Worm (Caenorhabditis elegans) whole organism, midembryonic: ENCODE measurements around the gene T01D1.8.

Experiments used
- T22C8.4 ChIP-seq: fragments of 200-800 bp; sonication (Bioruptor generic); IDR thresholded peaks from 2 replicates; pipeline ENCODE4 v1.3.6; 2022; ENCODE audit warnings: missing genetic modification characterization, missing compliant biosample characterization
- cog-1 ChIP-seq: sonication (generic microtip); optimal IDR thresholded peaks from 2 replicates; lab custom pipeline; 2016; ENCODE audit warnings: missing genetic modification characterization, missing compliant biosample characterization
- flt-1 ChIP-seq: fragments of 200-800 bp; sonication (Bioruptor generic); IDR thresholded peaks from 2 replicates; pipeline ENCODE4 v1.3.6; 2022; ENCODE audit warnings: missing genetic modification characterization, missing compliant biosample characterization
- klf-2 ChIP-seq: fragments of 200-800 bp; sonication (Bioruptor generic); conservative IDR thresholded peaks from 2 replicates; pipeline ENCODE4 v1.3.6; 2022; ENCODE audit warnings: missing genetic modification reagents, missing genetic modification characterization, missing compliant biosample characterization
- med-1 ChIP-seq: sonication (generic microtip); optimal IDR thresholded peaks from 2 replicates; lab custom pipeline; 2017; ENCODE audit warnings: missing genetic modification characterization, mild to moderate bottlenecking, missing compliant biosample characterization, antibody characterized with exemption, missing genetic modification reagents; ENCODE audit not compliant: insufficient read depth
- ref-1 ChIP-seq: fragments of 200-800 bp; sonication (Bioruptor generic); conservative IDR thresholded peaks from 2 replicates; pipeline ENCODE4 v1.3.6; 2022; ENCODE audit warnings: missing genetic modification reagents, missing genetic modification characterization, missing compliant biosample characterization
- tab-1 ChIP-seq: fragments of 200-800 bp; sonication (Bioruptor generic); IDR thresholded peaks from 2 replicates; pipeline ENCODE4 v1.3.6; 2022; ENCODE audit warnings: missing genetic modification characterization, missing compliant biosample characterization
- ztf-23 ChIP-seq: fragments of 200-800 bp; sonication (Bioruptor generic); IDR thresholded peaks from 2 replicates; pipeline ENCODE4 v1.3.6; 2022; ENCODE audit warnings: missing genetic modification reagents, missing genetic modification characterization, missing compliant biosample characterization
- ztf-29 ChIP-seq: fragments of 200-800 bp; sonication (Bioruptor generic); IDR thresholded peaks from 2 replicates; pipeline ENCODE4 v1.3.6; 2022; ENCODE audit warnings: missing genetic modification reagents, missing genetic modification characterization, missing compliant biosample characterization

Gene T01D1.8

DNA sequence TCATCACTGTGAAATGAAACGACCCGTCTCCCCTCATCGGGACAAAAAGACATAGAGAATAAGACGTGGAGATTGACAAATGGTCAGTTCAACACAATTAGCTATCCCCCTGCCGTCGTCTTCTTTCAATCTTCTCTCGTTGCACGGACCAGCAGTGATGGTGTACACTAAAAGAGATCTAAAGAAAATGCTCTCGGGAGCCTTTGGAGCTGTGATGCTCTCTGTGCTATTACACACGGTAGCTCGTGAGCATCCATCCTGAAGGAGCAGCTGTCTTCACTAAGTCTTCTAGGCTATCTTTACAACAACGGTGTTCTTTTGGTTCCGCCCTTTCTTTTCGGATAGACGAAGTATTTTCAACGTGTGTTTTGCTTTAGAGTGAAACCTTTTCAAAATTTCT lies 25.3 kb upstream of the T01D1.8 start:
- TF ChIP-seq T22C8.4 = no peak
- 0 out of 2 replicates have a peak, but pooled peaks have one; percentile 31 for TF ChIP-seq flt-1
- TF ChIP-seq cog-1 = peak; percentile 34

DNA sequence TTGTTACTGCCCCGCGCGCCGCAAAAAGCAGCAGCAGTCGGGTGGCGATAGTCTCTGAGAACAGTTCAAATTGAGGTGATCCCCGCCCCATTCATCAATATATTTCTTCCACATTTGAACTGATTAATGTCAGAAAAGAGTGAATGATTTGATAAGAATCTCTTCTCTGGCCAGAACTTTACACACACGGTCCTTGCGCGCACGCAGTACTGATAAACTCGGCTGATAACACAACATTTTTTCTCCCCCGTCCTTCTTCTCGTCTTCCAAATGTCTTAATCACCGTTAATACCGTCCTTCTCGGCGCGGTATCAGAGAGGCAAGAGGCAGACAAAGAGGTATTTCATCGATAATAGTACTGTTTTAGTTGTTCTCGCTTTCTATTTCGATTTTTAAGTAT lies 24.4 kb upstream of the T01D1.8 start, which contains the start of gene etr-1:
Gene etr-1 (plus strand): TSS at position 193 of the 400 bp plus-strand sequence.
- TF ChIP-seq ztf-23 (GFP tag; lab: Robert Waterston, UW) (no peak), ref-1 (GFP tag; lab: Robert Waterston, UW) (no peak), cog-1 (no peak), T22C8.4 (no peak), flt-1 (no peak), tab-1 (GFP tag; lab: Robert Waterston, UW) (no peak)

DNA sequence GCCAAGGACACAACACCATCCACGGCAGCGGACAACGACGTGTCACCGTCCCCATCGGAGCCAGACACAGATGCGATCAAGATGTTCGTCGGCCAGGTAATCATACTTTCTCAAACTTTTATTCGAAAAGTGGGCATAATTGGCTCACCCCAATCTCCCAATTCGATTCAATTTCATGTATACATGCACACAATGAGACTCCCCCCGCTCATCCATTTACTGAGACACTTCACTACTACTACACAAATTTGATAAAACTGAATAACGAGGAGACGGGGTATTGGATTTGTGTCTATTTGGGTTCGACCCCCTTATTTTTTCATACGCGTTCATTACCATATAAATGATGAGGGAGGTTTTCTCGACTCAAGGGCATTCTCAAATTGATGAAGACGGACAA lies 23.3 kb upstream of the T01D1.8 start:
- TF ChIP-seq flt-1 = no peak
- no peak for TF ChIP-seq cog-1
- TF ChIP-seq klf-2 = no peak
- no peak for TF ChIP-seq ztf-29 (GFP tag; lab: Robert Waterston, UW)
- TF ChIP-seq tab-1 (GFP tag; lab: Robert Waterston, UW) = no peak
- no peak for TF ChIP-seq med-1 (GFP tag; lab: Kevin White, UChicago)
- no peak for TF ChIP-seq T22C8.4
- no peak for TF ChIP-seq ref-1 (GFP tag; lab: Robert Waterston, UW)
- no peak for TF ChIP-seq ztf-23 (GFP tag; lab: Robert Waterston, UW)

DNA sequence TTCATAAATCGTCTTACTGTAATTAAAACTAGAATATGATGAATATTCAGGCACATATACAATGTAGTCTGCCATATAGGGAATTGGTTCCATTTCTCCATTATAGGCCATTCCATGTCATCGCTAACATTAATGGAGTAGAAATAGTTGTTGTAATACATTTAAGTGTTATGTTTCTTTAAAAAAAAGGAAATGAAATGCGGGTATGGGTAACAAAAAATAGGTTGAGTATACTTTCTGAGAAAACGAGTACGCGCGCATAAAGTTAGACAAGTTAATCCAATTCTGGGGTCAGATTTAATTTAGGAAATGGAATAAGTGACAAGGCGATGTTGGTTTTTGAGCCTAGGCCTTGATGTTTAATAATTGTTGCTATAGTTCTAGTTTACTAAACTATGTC lies 12.9 kb upstream of the T01D1.8 start, which contains the start of gene T01D1.7:
Gene T01D1.7 (minus strand): TSS at position 101 of the 400 bp plus-strand sequence.
- no peak for TF ChIP-seq cog-1
- no peak for TF ChIP-seq flt-1

DNA sequence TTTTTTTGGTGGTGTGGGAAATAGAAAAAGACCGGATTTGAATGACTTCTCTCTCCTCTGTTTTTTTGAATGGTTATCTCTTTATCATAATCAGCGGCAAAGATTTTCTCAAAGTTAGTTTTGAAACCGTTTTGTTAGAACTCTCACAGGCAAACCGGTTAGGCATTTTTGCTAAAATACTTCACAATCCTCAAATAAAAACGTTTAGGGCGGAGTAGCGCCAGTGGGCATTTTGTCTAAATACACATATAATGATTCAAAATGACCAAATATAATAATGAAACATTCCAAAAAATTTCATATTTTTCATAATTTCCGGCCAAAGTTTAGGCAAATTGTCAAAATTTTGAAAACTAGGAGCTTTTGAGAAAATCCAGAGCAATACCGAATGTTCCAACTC lies 10.7 kb upstream of the T01D1.8 start, which contains the start of gene T01D1.3:
Gene T01D1.3 (minus strand): TSS at position 101 of the 400 bp plus-strand sequence.
- TF ChIP-seq med-1 (GFP tag; lab: Kevin White, UChicago) (no peak), cog-1 (no peak), ztf-29 (GFP tag; lab: Robert Waterston, UW) (no peak), ztf-23 (GFP tag; lab: Robert Waterston, UW) (no peak), klf-2 (no peak), tab-1 (GFP tag; lab: Robert Waterston, UW) (no peak), ref-1 (GFP tag; lab: Robert Waterston, UW) (no peak), flt-1 (no peak)

DNA sequence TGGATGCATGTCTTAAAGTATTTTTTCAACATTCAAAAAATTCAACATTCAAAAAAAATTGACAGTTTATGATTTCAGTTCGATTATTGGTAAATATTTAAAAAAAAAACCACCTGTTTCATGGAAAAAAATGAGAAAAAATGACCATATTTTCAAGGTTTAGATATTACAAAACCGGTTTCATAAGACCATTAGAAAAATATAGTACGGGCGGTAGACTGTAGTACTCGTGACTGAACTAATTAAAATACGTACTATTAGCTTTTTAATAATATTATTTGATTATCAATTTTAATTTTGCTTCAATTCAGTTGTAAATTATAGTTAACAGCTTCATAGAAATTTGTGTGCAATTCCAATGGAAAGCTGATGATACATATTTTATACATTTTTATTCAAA lies 9.9 kb upstream of the T01D1.8 start:
- TF ChIP-seq ztf-29 (GFP tag; lab: Robert Waterston, UW) (no peak), klf-2 (no peak), T22C8.4 (no peak), ref-1 (GFP tag; lab: Robert Waterston, UW) (no peak), med-1 (GFP tag; lab: Kevin White, UChicago) (no peak), tab-1 (GFP tag; lab: Robert Waterston, UW) (no peak), ztf-23 (GFP tag; lab: Robert Waterston, UW) (no peak), flt-1 (no peak), cog-1 (no peak)

DNA sequence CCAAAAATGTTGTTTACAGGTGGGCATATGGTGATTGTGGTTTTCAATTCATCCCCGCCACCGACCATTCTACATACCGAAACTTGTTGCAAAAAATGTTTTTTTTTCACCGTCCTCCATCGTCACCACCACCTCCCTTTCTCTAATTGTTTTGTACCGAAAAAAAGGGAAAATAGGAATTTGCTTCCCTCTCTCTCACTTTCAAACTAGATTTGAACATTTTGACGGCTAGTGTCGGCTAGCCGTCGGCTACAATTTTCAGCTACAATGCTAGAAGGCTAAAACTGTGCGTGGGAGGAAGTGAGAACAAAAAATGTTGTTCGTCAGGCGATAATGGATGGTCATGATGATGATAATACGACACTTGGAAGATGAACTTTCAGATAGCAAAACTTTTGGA lies 8.4 kb upstream of the T01D1.8 start:
- no peak for TF ChIP-seq tab-1 (GFP tag; lab: Robert Waterston, UW)
- no peak for TF ChIP-seq klf-2
- no peak for TF ChIP-seq cog-1
- TF ChIP-seq T22C8.4 = no peak
- no peak for TF ChIP-seq ztf-29 (GFP tag; lab: Robert Waterston, UW)
- no peak for TF ChIP-seq ztf-23 (GFP tag; lab: Robert Waterston, UW)
- no peak for TF ChIP-seq flt-1
- TF ChIP-seq med-1 (GFP tag; lab: Kevin White, UChicago) = no peak
- no peak for TF ChIP-seq ref-1 (GFP tag; lab: Robert Waterston, UW)

DNA sequence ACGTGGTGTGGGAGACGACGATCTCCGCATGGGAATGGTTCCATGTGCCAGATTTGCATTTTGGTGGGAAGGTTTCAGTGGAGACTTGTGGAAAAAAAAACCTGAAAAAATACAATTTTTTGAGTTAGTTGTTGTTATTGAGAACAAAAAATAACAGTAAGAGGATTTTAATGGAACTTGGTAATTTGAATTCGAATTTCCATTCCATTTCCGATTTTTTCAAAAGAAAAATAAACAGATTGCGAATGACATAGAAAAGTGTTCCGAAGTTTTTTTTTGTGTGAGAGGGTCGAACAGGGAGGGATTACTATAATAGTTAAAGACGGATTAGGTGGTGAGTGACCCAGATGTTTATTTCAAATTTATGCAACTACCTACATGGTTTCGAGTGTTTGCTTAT lies 7.5 kb upstream of the T01D1.8 start, which contains the start of gene T01D1.4:
Gene T01D1.4 (minus strand): TSS at position 101 of the 400 bp plus-strand sequence.
- TF ChIP-seq flt-1 (no peak), ztf-29 (GFP tag; lab: Robert Waterston, UW) (no peak), ref-1 (GFP tag; lab: Robert Waterston, UW) (no peak), klf-2 (no peak), cog-1 (no peak), ztf-23 (GFP tag; lab: Robert Waterston, UW) (no peak), T22C8.4 (no peak), med-1 (GFP tag; lab: Kevin White, UChicago) (no peak), tab-1 (GFP tag; lab: Robert Waterston, UW) (no peak)

DNA sequence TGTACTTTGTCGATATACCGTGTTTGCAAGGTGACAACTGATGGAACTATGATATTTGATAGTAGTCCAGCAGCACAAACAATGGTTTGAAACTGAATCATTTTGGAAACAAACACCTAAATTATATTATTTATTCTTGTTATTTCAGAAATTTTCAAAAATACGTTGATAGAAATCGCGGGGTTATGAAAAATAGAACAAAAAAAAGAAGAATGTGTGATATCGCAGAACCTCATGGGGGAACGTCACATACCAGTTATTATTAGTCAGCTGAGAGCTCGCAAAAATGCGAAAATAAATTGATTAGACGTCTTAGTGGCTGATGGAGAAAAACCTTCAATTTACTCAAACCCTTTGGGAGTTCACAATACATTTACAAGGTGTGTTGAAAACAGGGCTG lies 2.4 kb downstream of the T01D1.8 start, which contains the start of gene T01D1.5:
Gene T01D1.5 (minus strand): TSS at position 101 of the 400 bp plus-strand sequence.
- no peak for TF ChIP-seq tab-1 (GFP tag; lab: Robert Waterston, UW)
- no peak for TF ChIP-seq flt-1
- TF ChIP-seq med-1 (GFP tag; lab: Kevin White, UChicago) = no peak
- TF ChIP-seq ztf-29 (GFP tag; lab: Robert Waterston, UW) = no peak
- TF ChIP-seq cog-1 = no peak
- TF ChIP-seq ztf-23 (GFP tag; lab: Robert Waterston, UW) = no peak
- no peak for TF ChIP-seq T22C8.4
- no peak for TF ChIP-seq klf-2
- TF ChIP-seq ref-1 (GFP tag; lab: Robert Waterston, UW) = no peak

DNA sequence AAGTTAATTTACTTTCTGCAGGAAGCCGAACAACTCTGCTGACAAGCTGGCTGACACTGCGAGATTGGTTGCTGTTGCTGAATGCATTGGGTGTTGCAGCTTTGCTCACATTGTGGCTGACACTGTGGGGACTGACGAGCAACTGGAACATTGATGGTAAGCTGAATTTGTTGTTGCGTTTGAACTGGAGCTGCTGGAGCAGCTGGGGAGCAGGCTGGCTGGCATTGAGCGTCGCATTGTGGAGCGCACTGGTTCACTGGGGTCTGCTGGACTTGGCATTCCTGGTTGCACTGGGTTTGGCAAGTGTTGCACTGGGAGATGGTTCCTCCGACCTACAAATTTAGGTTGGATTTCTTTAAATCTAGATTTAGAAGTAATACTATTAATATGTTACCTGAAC lies 6.0 kb downstream of the T01D1.8 start:
- TF ChIP-seq ztf-29 (GFP tag; lab: Robert Waterston, UW) (no peak), med-1 (GFP tag; lab: Kevin White, UChicago) (no peak), tab-1 (GFP tag; lab: Robert Waterston, UW) (no peak), ztf-23 (GFP tag; lab: Robert Waterston, UW) (no peak), cog-1 (no peak), T22C8.4 (no peak), flt-1 (no peak), ref-1 (GFP tag; lab: Robert Waterston, UW) (no peak), klf-2 (no peak)

DNA sequence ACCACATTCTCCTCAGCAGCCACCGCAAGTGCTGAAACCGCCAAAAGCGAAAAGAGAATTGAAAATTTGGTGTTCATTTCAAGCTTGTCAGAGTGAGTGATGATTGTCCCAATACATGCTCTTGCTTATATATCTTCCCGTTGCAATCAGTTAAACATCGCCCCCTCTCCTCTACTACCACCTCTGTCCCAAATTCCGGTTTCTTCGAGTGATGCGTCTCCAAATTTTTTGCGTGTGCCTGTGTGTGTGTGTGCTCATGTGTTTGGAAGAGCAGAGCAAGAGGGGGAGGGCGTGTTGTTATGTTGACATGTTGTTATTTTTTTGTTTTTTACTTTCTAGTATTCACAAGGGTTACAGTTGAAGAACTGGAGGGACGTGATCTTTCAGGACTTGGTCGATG lies 7.9 kb downstream of the T01D1.8 start, which contains the start of gene abu-11:
Gene abu-11 (minus strand): TSS at position 101 of the 400 bp plus-strand sequence.
- TF ChIP-seq ref-1 (GFP tag; lab: Robert Waterston, UW) (no peak), med-1 (GFP tag; lab: Kevin White, UChicago) (no peak), ztf-29 (GFP tag; lab: Robert Waterston, UW) (no peak), ztf-23 (GFP tag; lab: Robert Waterston, UW) (no peak), cog-1 (no peak), klf-2 (no peak), flt-1 (no peak), T22C8.4 (no peak), tab-1 (GFP tag; lab: Robert Waterston, UW) (no peak)
